Worm (Caenorhabditis elegans): ENCODE data around the gene cpin-1.

cpin-1 gene

DNA sequence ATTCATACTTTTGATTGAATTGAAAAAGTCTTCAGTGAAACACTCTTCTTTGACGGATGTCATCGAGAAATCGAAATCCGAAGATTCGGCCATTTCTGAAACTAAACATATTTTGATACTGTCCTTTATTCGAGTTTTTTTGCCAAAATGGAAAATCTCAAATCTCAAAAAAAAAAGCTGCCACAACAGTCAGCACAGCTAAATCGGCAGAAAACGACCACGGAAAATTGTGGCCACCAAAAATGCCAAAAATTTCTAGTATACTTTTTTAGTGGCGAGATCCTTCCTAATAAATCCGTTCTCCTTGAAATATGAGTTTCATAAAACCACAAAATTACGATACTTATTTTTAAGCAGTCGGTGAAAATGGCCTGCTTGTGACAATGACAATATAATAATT is 6.5 kb upstream of the cpin-1 start, which contains the start of gene F38E11.9:
Gene F38E11.9, minus strand, starts transcription at position 101 of the 400 bp plus-strand sequence.
- no peak for TF ChIP-seq ztf-1 (GFP tag; conservative IDR thresholded peaks at IDR 0.05)
- no peak for TF ChIP-seq gmeb-1 (tag; optimal IDR thresholded peaks at IDR 0.05)
- no peak for TF ChIP-seq nhr-129 (tag; optimal IDR thresholded peaks at IDR 0.05)
- TF ChIP-seq skn-1 (tag; optimal IDR thresholded peaks at IDR 0.05): no peak

DNA sequence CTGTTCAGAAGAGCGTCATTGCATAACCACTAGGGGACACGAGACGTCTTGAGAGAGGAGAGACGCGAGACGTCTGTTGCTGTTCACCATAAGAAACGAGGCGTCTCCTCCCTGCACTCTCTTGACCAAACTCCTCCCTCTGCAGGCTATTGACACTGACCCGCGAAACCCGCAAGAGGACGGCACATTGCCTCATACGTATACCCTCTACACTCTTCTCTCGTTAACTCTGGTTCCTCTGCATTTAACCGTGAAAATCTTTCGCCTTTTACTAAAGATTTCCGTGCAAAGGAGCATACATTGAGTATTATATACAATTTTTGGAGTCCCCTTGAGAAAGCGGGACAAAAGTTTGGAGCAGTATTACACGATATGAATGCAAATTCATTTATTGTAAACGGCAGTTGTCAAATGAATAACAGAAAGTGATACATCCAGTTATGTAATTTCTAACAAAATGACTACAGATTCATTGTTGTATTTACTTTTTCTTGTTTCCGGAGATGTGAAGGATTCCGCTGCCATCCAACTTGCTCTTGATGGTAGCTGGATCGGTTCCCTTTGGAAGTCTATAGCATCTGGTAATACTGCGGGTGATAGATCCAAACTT is 6.0 kb upstream of the cpin-1 start:
- no peak for TF ChIP-seq ztf-1 (GFP tag; conservative IDR thresholded peaks at IDR 0.05)
- peak; percentile 84 to 92 for TF ChIP-seq lsy-2 (tag; optimal IDR thresholded peaks at IDR 0.05)
- TF ChIP-seq alr-1 (tag; optimal IDR thresholded peaks at IDR 0.05): no peak
- TF ChIP-seq R02D3.7 (tag; optimal IDR thresholded peaks at IDR 0.05): peak; percentile 28
- peak; percentile 96 for TF ChIP-seq nhr-21 (tag; optimal IDR thresholded peaks at IDR 0.05)
- peak; percentile 86 for TF ChIP-seq ztf-4 (tag; optimal IDR thresholded peaks at IDR 0.05)
- peak; percentile 66 for TF ChIP-seq ceh-16 (tag; optimal IDR thresholded peaks at IDR 0.05)
- TF ChIP-seq mab-5 (tag; optimal IDR thresholded peaks at IDR 0.05): peak; percentile 72
- peak; percentile 99 for TF ChIP-seq ama-1 (optimal IDR thresholded peaks at IDR 0.05)
- TF ChIP-seq lin-13 (GFP tag; optimal IDR thresholded peaks at IDR 0.05): peak; percentile 92
- TF ChIP-seq Y55F3AM.14 (GFP tag; optimal IDR thresholded peaks at IDR 0.05): peak; percentile 86
- no peak for TF ChIP-seq elt-3 (tag; optimal IDR thresholded peaks at IDR 0.05)
- peak; percentile 23 for TF ChIP-seq ceh-82 (tag; optimal IDR thresholded peaks at IDR 0.05)
- peak; percentile 94 for TF ChIP-seq fos-1 (tag; optimal IDR thresholded peaks at IDR 0.05)
- TF ChIP-seq aly-2 (tag; optimal IDR thresholded peaks at IDR 0.05): no peak
- peak; percentile 93 for TF ChIP-seq lin-11 (tag; optimal IDR thresholded peaks at IDR 0.05)
- peak; percentile 99 for TF ChIP-seq snpc-4 (tag; optimal IDR thresholded peaks at IDR 0.05)
- TF ChIP-seq sma-3 (GFP tag; optimal IDR thresholded peaks at IDR 0.05): peak; percentile 93
- TF ChIP-seq egl-27 (tag; optimal IDR thresholded peaks at IDR 0.05): peak; percentile 90
- TF ChIP-seq nhr-23 (tag; optimal IDR thresholded peaks at IDR 0.05): no peak
- TF ChIP-seq crh-2 (tag; optimal IDR thresholded peaks at IDR 0.05): peak; percentile 95
- peak; percentile 52 for TF ChIP-seq nhr-77 (tag; optimal IDR thresholded peaks at IDR 0.05)
- peak; percentile 66 to 84 for TF ChIP-seq mdl-1 (tag; optimal IDR thresholded peaks at IDR 0.05)
- peak; percentile 44 for TF ChIP-seq nhr-237 (tag; optimal IDR thresholded peaks at IDR 0.05)
- TF ChIP-seq blmp-1 (tag; optimal IDR thresholded peaks at IDR 0.05; ENCODE audit: insufficient read depth): peak; percentile 81
- no peak for TF ChIP-seq zag-1 (tag; optimal IDR thresholded peaks at IDR 0.05)
- peak; percentile 52 for TF ChIP-seq dmd-4 (tag; optimal IDR thresholded peaks at IDR 0.05)
- peak; percentile 95 for TF ChIP-seq nhr-129 (tag; optimal IDR thresholded peaks at IDR 0.05)
- no peak for TF ChIP-seq mbf-1 (tag; optimal IDR thresholded peaks at IDR 0.05)
- TF ChIP-seq unc-62 (GFP tag; optimal IDR thresholded peaks at IDR 0.05): no peak
- TF ChIP-seq F13H6.1 (tag; optimal IDR thresholded peaks at IDR 0.05): peak; percentile 97
- peak; percentile 93 for TF ChIP-seq sem-4 (tag; optimal IDR thresholded peaks at IDR 0.05)
- no peak for TF ChIP-seq unc-39 (tag; optimal IDR thresholded peaks at IDR 0.05)
- peak; percentile 19 for TF ChIP-seq ZK546.5 (tag; optimal IDR thresholded peaks at IDR 0.05)
- peak; percentile 76 for TF ChIP-seq gmeb-1 (tag; optimal IDR thresholded peaks at IDR 0.05)
- peak; percentile 28 for TF ChIP-seq lin-39 (tag; optimal IDR thresholded peaks at IDR 0.05)
- no peak for TF ChIP-seq peb-1 (tag; optimal IDR thresholded peaks at IDR 0.05)
- TF ChIP-seq skn-1 (tag; optimal IDR thresholded peaks at IDR 0.05): peak; percentile 68
- TF ChIP-seq sma-9 (GFP tag; optimal IDR thresholded peaks at IDR 0.05): peak; percentile 96
- no peak for TF ChIP-seq sma-9 (tag; optimal IDR thresholded peaks at IDR 0.05)
- TF ChIP-seq C34F6.9 (tag; optimal IDR thresholded peaks at IDR 0.05): peak; percentile 94
- TF ChIP-seq ztf-11 (tag; optimal IDR thresholded peaks at IDR 0.05): peak; percentile 48
- TF ChIP-seq nhr-11 (tag; optimal IDR thresholded peaks at IDR 0.05): peak; percentile 44
- TF ChIP-seq nhr-6 (tag; optimal IDR thresholded peaks at IDR 0.05): peak; percentile 88
- TF ChIP-seq nhr-10 (tag; optimal IDR thresholded peaks at IDR 0.05): peak; percentile 67
- peak; percentile 88 for TF ChIP-seq nhr-25 (tag; optimal IDR thresholded peaks at IDR 0.05)
- TF ChIP-seq unc-55 (GFP tag; optimal IDR thresholded peaks at IDR 0.05): peak; percentile 83
- no peak for TF ChIP-seq elt-1 (tag; optimal IDR thresholded peaks at IDR 0.05)
- TF ChIP-seq nhr-12 (tag; optimal IDR thresholded peaks at IDR 0.05): no peak
